Worm (Caenorhabditis elegans) whole organism, midembryonic: ENCODE measurements around the gene Y67H2A.10.

Experiments used
- flt-1 ChIP-seq: fragments of 200-800 bp; sonication (Bioruptor generic); IDR thresholded peaks from 2 replicates; pipeline ENCODE4 v1.3.6; 2022; ENCODE audit warnings: missing genetic modification characterization, missing compliant biosample characterization
- klf-2 ChIP-seq: fragments of 200-800 bp; sonication (Bioruptor generic); conservative IDR thresholded peaks from 2 replicates; pipeline ENCODE4 v1.3.6; 2022; ENCODE audit warnings: missing genetic modification reagents, missing genetic modification characterization, missing compliant biosample characterization
- ref-1 ChIP-seq: fragments of 200-800 bp; sonication (Bioruptor generic); conservative IDR thresholded peaks from 2 replicates; pipeline ENCODE4 v1.3.6; 2022; ENCODE audit warnings: missing genetic modification reagents, missing genetic modification characterization, missing compliant biosample characterization

DNA sequence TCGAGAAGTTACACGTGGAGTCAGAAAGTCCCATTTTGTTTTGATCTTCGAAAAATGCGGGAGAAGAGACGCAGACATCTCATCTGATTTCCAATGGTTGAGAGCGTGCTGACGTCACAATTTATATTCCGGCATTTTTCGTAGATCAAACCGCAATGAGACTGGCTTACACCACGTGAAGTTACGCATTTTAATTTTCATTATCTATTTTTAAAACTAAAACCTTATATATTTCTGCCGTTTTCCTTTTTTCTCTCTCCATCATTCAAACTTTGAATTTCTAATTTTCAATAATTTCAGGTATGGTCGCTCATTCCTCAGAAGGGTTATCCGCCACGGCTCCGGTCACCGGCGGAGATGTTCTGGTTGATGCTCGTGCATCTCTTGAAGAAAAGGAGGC is 26.0 kb upstream of the Y67H2A.10 start, which contains the start of gene fat-1:
- TF ChIP-seq flt-1 (GFP tag; lab: Robert Waterston, UW) (no peak), klf-2 (GFP tag; lab: Robert Waterston, UW) (no peak), ref-1 (no peak)
